Worm (Caenorhabditis elegans) whole organism, late embryonic: ENCODE data around the gene T03G6.1.

Experiments used
- C08G9.2 ChIP-seq: sonication (generic microtip); optimal IDR thresholded peaks from 2 replicates; lab custom pipeline; 2016; ENCODE audit warnings: mild to moderate bottlenecking, missing genetic modification characterization, moderate library complexity, missing compliant biosample characterization
- F13H6.1 ChIP-seq: sonication (generic microtip); optimal IDR thresholded peaks from 2 replicates; lab custom pipeline; 2016; ENCODE audit warnings: missing genetic modification characterization, missing compliant biosample characterization
- K02D7.2 ChIP-seq: sonication (generic microtip); optimal IDR thresholded peaks from 2 replicates; lab custom pipeline; 2017; ENCODE audit warnings: mild to moderate bottlenecking, missing genetic modification characterization, missing compliant biosample characterization
- T23F11.4 ChIP-seq: fragments of 200-800 bp; sonication (Bioruptor generic); optimal IDR thresholded peaks from 2 replicates; lab custom pipeline; 2018; ENCODE audit warnings: mild to moderate bottlenecking, missing genetic modification characterization, missing compliant biosample characterization
- Y22D7AL.16 ChIP-seq: sonication (generic microtip); optimal IDR thresholded peaks from 2 replicates; lab custom pipeline; 2016; ENCODE audit warnings: missing genetic modification characterization, missing compliant biosample characterization
- ama-1 ChIP-seq: fragments of 150-350 bp; optimal IDR thresholded peaks from 2 replicates; lab custom pipeline; 2014
- ceh-14 ChIP-seq: sonication (generic microtip); optimal IDR thresholded peaks from 2 replicates; lab custom pipeline; 2016; ENCODE audit warnings: missing genotype, missing genetic modification characterization, missing compliant biosample characterization
- ceh-24 ChIP-seq: sonication (generic microtip); optimal IDR thresholded peaks from 2 replicates; lab custom pipeline; 2016; ENCODE audit warnings: mild to moderate bottlenecking, missing genetic modification characterization, missing compliant biosample characterization
- ceh-30 ChIP-seq: fragments of 150-350 bp; optimal IDR thresholded peaks from 2 replicates; lab custom pipeline; 2014; ENCODE audit warnings: missing biosample characterization, missing genetic modification characterization
- ceh-31 ChIP-seq: sonication (generic microtip); optimal IDR thresholded peaks from 2 replicates; lab custom pipeline; 2016; ENCODE audit warnings: missing genetic modification characterization, missing compliant biosample characterization
- ceh-45 ChIP-seq: fragments of 200-800 bp; sonication (Bioruptor generic); IDR thresholded peaks from 2 replicates; pipeline ENCODE4 v1.3.6; 2022; ENCODE audit warnings: missing genetic modification reagents, missing genetic modification characterization, missing compliant biosample characterization
- ceh-9 ChIP-seq: sonication (generic microtip); optimal IDR thresholded peaks from 2 replicates; lab custom pipeline; 2016; ENCODE audit warnings: mild to moderate bottlenecking, missing genetic modification characterization, inconsistent platforms, missing compliant biosample characterization
- che-1 ChIP-seq: sonication (generic microtip); optimal IDR thresholded peaks from 2 replicates; lab custom pipeline; 2016; ENCODE audit warnings: mild to moderate bottlenecking, missing genetic modification characterization, missing compliant biosample characterization
- dmd-4 ChIP-seq: sonication (generic microtip); optimal IDR thresholded peaks from 2 replicates; lab custom pipeline; 2016; ENCODE audit warnings: borderline replicate concordance, missing genetic modification characterization, missing compliant biosample characterization
- dve-1 ChIP-seq: sonication (generic microtip); optimal IDR thresholded peaks from 2 replicates; lab custom pipeline; 2017; ENCODE audit warnings: antibody characterized with exemption, mild to moderate bottlenecking, missing genetic modification characterization, missing compliant biosample characterization
- elt-2 ChIP-seq: sonication (generic microtip); optimal IDR thresholded peaks from 2 replicates; lab custom pipeline; 2016; ENCODE audit warnings: missing genetic modification reagents, missing genetic modification characterization, missing compliant biosample characterization
- fkh-10 ChIP-seq: fragments of 150-350 bp; optimal IDR thresholded peaks from 2 replicates; lab custom pipeline; 2014; ENCODE audit warnings: missing biosample characterization, missing genetic modification reagents, missing genetic modification characterization
- fkh-6 ChIP-seq: sonication (generic microtip); optimal IDR thresholded peaks from 2 replicates; lab custom pipeline; 2016; ENCODE audit warnings: missing genetic modification characterization, missing compliant biosample characterization
- hlh-15 ChIP-seq: sonication (generic microtip); optimal IDR thresholded peaks from 2 replicates; lab custom pipeline; 2016; ENCODE audit warnings: missing genetic modification characterization, missing compliant biosample characterization
- hlh-30 ChIP-seq: sonication (generic microtip); optimal IDR thresholded peaks from 2 replicates; lab custom pipeline; 2017; ENCODE audit warnings: antibody characterized with exemption, missing genetic modification characterization, missing compliant biosample characterization; ENCODE audit not compliant: insufficient read depth
- madf-2 ChIP-seq: sonication (generic microtip); optimal IDR thresholded peaks from 2 replicates; lab custom pipeline; 2017; ENCODE audit warnings: missing genetic modification characterization, missing compliant biosample characterization
- mec-3 ChIP-seq: sonication (generic microtip); optimal IDR thresholded peaks from 2 replicates; lab custom pipeline; 2016; ENCODE audit warnings: borderline replicate concordance, missing genetic modification characterization, missing compliant biosample characterization
- pag-3 ChIP-seq: sonication (generic microtip); optimal IDR thresholded peaks from 2 replicates; lab custom pipeline; 2016; ENCODE audit warnings: missing compliant biosample characterization, missing genetic modification characterization, borderline replicate concordance
- pat-9 ChIP-seq: fragments of 200-800 bp; sonication (Bioruptor generic); optimal IDR thresholded peaks from 2 replicates; lab custom pipeline; 2018; ENCODE audit warnings: mild to moderate bottlenecking, missing genetic modification characterization, moderate library complexity, missing compliant biosample characterization
- pax-1 ChIP-seq: fragments of 150-350 bp; optimal IDR thresholded peaks from 2 replicates; lab custom pipeline; 2014; ENCODE audit warnings: missing biosample characterization, missing genetic modification characterization
- pha-4 ChIP-seq: fragments of 150-350 bp; optimal IDR thresholded peaks from 2 replicates; lab custom pipeline; 2018; ENCODE audit warnings: missing biosample characterization, missing genetic modification reagents, missing genetic modification characterization
- pqm-1 ChIP-seq: sonication (generic microtip); optimal IDR thresholded peaks from 2 replicates; lab custom pipeline; 2016; ENCODE audit warnings: missing genetic modification characterization, missing compliant biosample characterization
- pros-1 ChIP-seq: fragments of 150-350 bp; optimal IDR thresholded peaks from 2 replicates; lab custom pipeline; 2014; ENCODE audit warnings: missing biosample characterization, missing genetic modification reagents, missing genetic modification characterization
- ref-2 ChIP-seq: sonication (generic microtip); optimal IDR thresholded peaks from 2 replicates; lab custom pipeline; 2016; ENCODE audit warnings: missing genetic modification characterization, missing compliant biosample characterization
- sdc-2 ChIP-seq: sonication (generic microtip); optimal IDR thresholded peaks from 2 replicates; lab custom pipeline; 2016; ENCODE audit warnings: missing genotype, missing genetic modification characterization, missing compliant biosample characterization
- sox-2 ChIP-seq: fragments of 200-800 bp; sonication (Bioruptor generic); IDR thresholded peaks from 2 replicates; pipeline ENCODE4 v1.3.6; 2022; ENCODE audit warnings: missing genetic modification reagents, missing genetic modification characterization, missing compliant biosample characterization
- tbx-7 ChIP-seq: sonication (generic microtip); optimal IDR thresholded peaks from 2 replicates; lab custom pipeline; 2016; ENCODE audit warnings: missing genotype, missing genetic modification characterization, missing compliant biosample characterization
- ttx-3 ChIP-seq: sonication (generic microtip); optimal IDR thresholded peaks from 2 replicates; lab custom pipeline; 2016; ENCODE audit warnings: missing genetic modification reagents, missing genetic modification characterization, missing compliant biosample characterization
- unc-42 ChIP-seq: sonication (generic microtip); optimal IDR thresholded peaks from 2 replicates; lab custom pipeline; 2016; ENCODE audit warnings: missing genotype, missing genetic modification characterization, missing compliant biosample characterization
- unc-86 ChIP-seq: sonication (generic microtip); optimal IDR thresholded peaks from 2 replicates; lab custom pipeline; 2016; ENCODE audit warnings: missing genetic modification characterization, missing compliant biosample characterization
- zip-5 ChIP-seq: sonication (generic microtip); optimal IDR thresholded peaks from 2 replicates; lab custom pipeline; 2016; ENCODE audit warnings: missing genetic modification characterization, missing compliant biosample characterization
- ztf-16 ChIP-seq: sonication (generic microtip); optimal IDR thresholded peaks from 2 replicates; lab custom pipeline; 2017; ENCODE audit warnings: missing genetic modification characterization, missing compliant biosample characterization

Gene T03G6.1

ce11 chrX:2607522-2608278 is at the start of gene T03G6.1:
TSS of gene T03G6.1 (plus strand) at chrX:2608228.
- no peak for TF ChIP-seq pag-3
- TF ChIP-seq pros-1: no peak
- no peak for TF ChIP-seq che-1
- TF ChIP-seq K02D7.2 (tag; lab: Kevin White, UChicago): no peak
- no peak for TF ChIP-seq ztf-16 (tag; lab: Kevin White, UChicago)
- no peak for TF ChIP-seq zip-5 (tag; lab: Kevin White, UChicago)
- TF ChIP-seq C08G9.2 (tag; lab: Kevin White, UChicago): no peak
- no peak for TF ChIP-seq sdc-2

ce11 chrX:2559399-2559798 is 48.6 kb upstream of the T03G6.1 start:
- TF ChIP-seq ceh-9 (tag; lab: Kevin White, UChicago) (no peak), ztf-16 (tag; lab: Kevin White, UChicago) (no peak), ceh-30 (tag; lab: Kevin White, UChicago) (no peak), pros-1 (no peak), madf-2 (tag; lab: Kevin White, UChicago) (no peak), zip-5 (tag; lab: Kevin White, UChicago) (no peak), mec-3 (tag; lab: Kevin White, UChicago) (no peak), pat-9 (tag; lab: Kevin White, UChicago) (no peak)

ce11 chrX:2559979-2560378 is 48.0 kb upstream of the T03G6.1 start, which contains the start of gene F52H2.5:
TSS of gene F52H2.5 (minus strand) at chrX:2560079.
- TF ChIP-seq fkh-6 (tag; lab: Kevin White, UChicago) (no peak), ceh-24 (tag; lab: Kevin White, UChicago) (no peak), ceh-45 (no peak), ceh-14 (tag; lab: Kevin White, UChicago) (no peak), pros-1 (no peak), che-1 (no peak), ama-1 (no peak)
- TF ChIP-seq, all 69 proteins: peak for 0

ce11 chrX:2564047-2564446 is 44.0 kb upstream of the T03G6.1 start, which contains the start of gene dhcr-24:
TSS of gene dhcr-24 (minus strand) at chrX:2564147.
- TF ChIP-seq sdc-2 (no peak), pat-9 (tag; lab: Kevin White, UChicago) (no peak), unc-42 (tag; lab: Kevin White, UChicago) (no peak), ceh-31 (tag; lab: Kevin White, UChicago) (no peak), T23F11.4 (no peak), dve-1 (tag; lab: Kevin White, UChicago) (no peak)
- TF ChIP-seq, all 69 proteins: peak for 0

ce11 chrX:2565308-2565773 is 42.7 kb upstream of the T03G6.1 start, which contains the start of gene F52H2.15:
TSS of gene F52H2.15 (plus strand) at chrX:2565358.
- TF ChIP-seq elt-2 (peak; percentile 91), T23F11.4 (no peak), hlh-15 (tag; lab: Kevin White, UChicago) (no peak), pax-1 (tag; lab: Kevin White, UChicago) (no peak), pqm-1 (tag; lab: Kevin White, UChicago) (no peak)

DNA sequence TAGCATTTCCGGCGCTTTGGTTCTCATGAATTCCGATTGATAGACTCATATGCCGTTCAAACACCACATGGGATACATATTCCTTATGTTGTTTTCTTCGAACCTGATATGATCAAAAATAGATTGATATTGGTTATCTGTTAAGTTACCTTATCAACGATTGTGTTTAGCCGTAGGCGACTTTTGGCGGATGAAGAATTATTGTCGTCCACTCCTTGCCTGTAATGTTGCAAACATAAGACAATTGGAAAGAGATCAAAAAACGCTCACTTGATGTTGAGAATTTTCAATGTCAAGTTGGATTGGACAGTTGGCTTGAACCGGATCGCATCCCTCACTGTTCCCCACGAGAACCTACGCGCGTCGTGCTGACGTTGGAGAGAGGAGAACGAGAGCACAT is 40.3 kb upstream of the T03G6.1 start:
- TF ChIP-seq ceh-9 (tag; lab: Kevin White, UChicago): no peak
- no peak for TF ChIP-seq dmd-4 (tag; lab: Kevin White, UChicago)
- TF ChIP-seq ztf-16 (tag; lab: Kevin White, UChicago): no peak
- no peak for TF ChIP-seq fkh-6 (tag; lab: Kevin White, UChicago)
- no peak for TF ChIP-seq tbx-7 (tag; lab: Kevin White, UChicago)
- TF ChIP-seq ttx-3: no peak
- no peak for TF ChIP-seq unc-86
- no peak for TF ChIP-seq pros-1
- no peak for TF ChIP-seq sox-2
- TF ChIP-seq fkh-10 (GFP tag; lab: Kevin White, UChicago): no peak
- no peak for TF ChIP-seq elt-2
- TF ChIP-seq hlh-30 (tag; lab: Kevin White, UChicago): no peak
- no peak for TF ChIP-seq unc-42 (tag; lab: Kevin White, UChicago)
- TF ChIP-seq pha-4 (tag; lab: Kevin White, UChicago): no peak
- TF ChIP-seq ref-2 (tag; lab: Kevin White, UChicago): no peak
- no peak for TF ChIP-seq ceh-14 (tag; lab: Kevin White, UChicago)
- no peak for TF ChIP-seq F13H6.1 (tag; lab: Kevin White, UChicago)
- no peak for TF ChIP-seq K02D7.2 (tag; lab: Kevin White, UChicago)
- TF ChIP-seq Y22D7AL.16 (tag; lab: Kevin White, UChicago): no peak
